Worm (Caenorhabditis elegans): ENCODE results near the gene npr-31.

npr-31 gene

ce11 chrII:7196040-7196439 lies 51.6 kb downstream of the npr-31 start, which contains the start of gene maoc-1:
Gene maoc-1, plus strand, starts transcription at chrII:7196276.
- TF ChIP-seq dao-5 (tag; optimal IDR thresholded peaks at IDR 0.05) (no peak), W03F9.2 (tag; optimal IDR thresholded peaks at IDR 0.05) (no peak), him-1 (tag; optimal IDR thresholded peaks at IDR 0.05) (no peak)
